Worm (Caenorhabditis elegans) whole organism, mixed stage, embryonic: Measurements from ENCODE around the gene F10G7.5.

ENCODE experiments used
- M03D4.4 ChIP-seq: sonication (generic microtip); optimal IDR thresholded peaks from 2 replicates; lab custom pipeline; 2017; ENCODE audit warnings: mild to moderate bottlenecking, missing genetic modification characterization, missing compliant biosample characterization
- bed-3 ChIP-seq: fragments of 200-800 bp; sonication (Bioruptor generic); optimal IDR thresholded peaks from 3 replicates; lab custom pipeline; 2018; ENCODE audit warnings: mild to moderate bottlenecking, missing genetic modification characterization, moderate library complexity, missing compliant biosample characterization
- ceh-39 ChIP-seq: fragments of 150-350 bp; optimal IDR thresholded peaks from 2 replicates; lab custom pipeline; 2014; ENCODE audit warnings: missing biosample characterization, missing genetic modification characterization
- ceh-43 ChIP-seq: fragments of 200-800 bp; sonication (Bioruptor generic); optimal IDR thresholded peaks from 2 replicates; lab custom pipeline; 2018; ENCODE audit warnings: mild to moderate bottlenecking, missing genetic modification characterization, moderate library complexity, missing compliant biosample characterization
- ceh-83 ChIP-seq: fragments of 200-800 bp; sonication (Bioruptor generic); optimal IDR thresholded peaks from 2 replicates; lab custom pipeline; 2018; ENCODE audit warnings: mild to moderate bottlenecking, missing genetic modification characterization, missing compliant biosample characterization
- ces-1 ChIP-seq: fragments of 150-350 bp; optimal IDR thresholded peaks from 2 replicates; lab custom pipeline; 2014; ENCODE audit warnings: missing biosample characterization, missing genetic modification reagents, missing genetic modification characterization
- cnd-1 ChIP-seq: fragments of 200-800 bp; sonication (Bioruptor generic); optimal IDR thresholded peaks from 2 replicates; lab custom pipeline; 2018; ENCODE audit warnings: mild to moderate bottlenecking, missing genetic modification characterization, missing compliant biosample characterization
- drap-1 ChIP-seq: fragments of 200-800 bp; sonication (Bioruptor generic); optimal IDR thresholded peaks from 3 replicates; lab custom pipeline; 2018; ENCODE audit warnings: mild to moderate bottlenecking, missing genetic modification characterization, missing compliant biosample characterization
- elt-1 ChIP-seq: sonication (generic microtip); optimal IDR thresholded peaks from 2 replicates; lab custom pipeline; 2017; ENCODE audit warnings: missing genetic modification characterization, mild to moderate bottlenecking, missing compliant biosample characterization, antibody characterized with exemption, moderate library complexity, borderline replicate concordance; ENCODE audit not compliant: insufficient read depth
- elt-3 ChIP-seq: fragments of 150-350 bp; optimal IDR thresholded peaks from 2 replicates; lab custom pipeline; 2014; ENCODE audit warnings: missing biosample characterization, missing genetic modification characterization
- flh-1 ChIP-seq: fragments of 200-800 bp; sonication (Bioruptor generic); optimal IDR thresholded peaks from 2 replicates; lab custom pipeline; 2018; ENCODE audit warnings: mild to moderate bottlenecking, missing genetic modification characterization, moderate library complexity, missing compliant biosample characterization
- ham-2 ChIP-seq: fragments of 200-800 bp; sonication (Bioruptor generic); optimal IDR thresholded peaks from 2 replicates; lab custom pipeline; 2018; ENCODE audit warnings: mild to moderate bottlenecking, missing genetic modification characterization, missing compliant biosample characterization
- hlh-1 ChIP-seq: fragments of 150-350 bp; optimal IDR thresholded peaks from 2 replicates; lab custom pipeline; 2014; ENCODE audit warnings: missing biosample characterization, missing genetic modification reagents, missing genetic modification characterization
- lin-13 ChIP-seq: fragments of 150-350 bp; optimal IDR thresholded peaks from 2 replicates; lab custom pipeline; 2014; ENCODE audit warnings: missing biosample characterization, missing genetic modification characterization
- lsy-2 ChIP-seq: fragments of 150-350 bp; optimal IDR thresholded peaks from 2 replicates; lab custom pipeline; 2014; ENCODE audit warnings: missing biosample characterization, missing genetic modification characterization
- mep-1 ChIP-seq: fragments of 150-350 bp; optimal IDR thresholded peaks from 2 replicates; lab custom pipeline; 2017; ENCODE audit warnings: missing biosample characterization, missing genetic modification reagents, missing genetic modification characterization, inconsistent platforms
- mls-2 ChIP-seq: sonication (generic microtip); optimal IDR thresholded peaks from 2 replicates; lab custom pipeline; 2016; ENCODE audit warnings: mild to moderate bottlenecking, missing genetic modification characterization, moderate library complexity, missing compliant biosample characterization
- nhr-12 ChIP-seq: fragments of 150-350 bp; optimal IDR thresholded peaks from 2 replicates; lab custom pipeline; 2014; ENCODE audit warnings: missing biosample characterization, missing genetic modification characterization
- nhr-2 ChIP-seq: fragments of 150-350 bp; optimal IDR thresholded peaks from 2 replicates; lab custom pipeline; 2014; ENCODE audit warnings: missing biosample characterization, missing genetic modification characterization
- nhr-237 ChIP-seq: fragments of 150-350 bp; optimal IDR thresholded peaks from 2 replicates; lab custom pipeline; 2014; ENCODE audit warnings: missing biosample characterization, missing genetic modification characterization
- pha-4 ChIP-seq: fragments of 150-350 bp; optimal IDR thresholded peaks from 2 replicates; lab custom pipeline; 2018; ENCODE audit warnings: missing biosample characterization, missing genetic modification reagents, missing genetic modification characterization
- sem-2 ChIP-seq: fragments of 200-800 bp; sonication (Bioruptor generic); optimal IDR thresholded peaks from 2 replicates; lab custom pipeline; 2018; ENCODE audit warnings: mild to moderate bottlenecking, missing genetic modification characterization, missing compliant biosample characterization
- sptf-1 ChIP-seq: sonication (generic microtip); optimal IDR thresholded peaks from 2 replicates; lab custom pipeline; 2017; ENCODE audit warnings: mild to moderate bottlenecking, missing genetic modification characterization, moderate library complexity, missing compliant biosample characterization
- unc-120 ChIP-seq: sonication (generic microtip); optimal IDR thresholded peaks from 2 replicates; lab custom pipeline; 2017; ENCODE audit warnings: missing genetic modification characterization, missing compliant biosample characterization; ENCODE audit not compliant: poor library complexity, severe bottlenecking
- zip-8 ChIP-seq: fragments of 150-350 bp; optimal IDR thresholded peaks from 2 replicates; lab custom pipeline; 2014; ENCODE audit warnings: missing biosample characterization, missing genetic modification characterization
- ztf-11 ChIP-seq: fragments of 150-350 bp; optimal IDR thresholded peaks from 2 replicates; lab custom pipeline; 2014; ENCODE audit warnings: missing biosample characterization, missing genetic modification characterization

Gene F10G7.5

ce11 chrII:4698266-4698771 lies 5.1 kb downstream of the F10G7.5 start, which contains the start of the genes rpn-5 and scc-1 (continued):
- TF ChIP-seq drap-1 (GFP tag; lab: Kevin White, UChicago) (no peak), flh-1 (GFP tag; lab: Kevin White, UChicago) (no peak), nhr-2 (tag; lab: Kevin White, UChicago) (no peak), pha-4 (tag; lab: Kevin White, UChicago) (peak; percentile 85), hlh-1 (tag; lab: Kevin White, UChicago) (peak; percentile 43), ztf-11 (tag; lab: Kevin White, UChicago) (no peak)

- TF ChIP-seq unc-120 (tag; lab: Kevin White, UChicago), result peak; percentile 68
- peak; percentile 60 for TF ChIP-seq nhr-237 (tag; lab: Kevin White, UChicago)
- peak; percentile 87 for TF ChIP-seq sptf-1 (tag; lab: Kevin White, UChicago)
- TF ChIP-seq mep-1 (tag; lab: Kevin White, UChicago), result peak; percentile 70
- TF ChIP-seq mls-2 (tag; lab: Kevin White, UChicago), result peak; percentile 77
- TF ChIP-seq ztf-11 (tag; lab: Kevin White, UChicago), result peak; percentile 29
- TF ChIP-seq lsy-2 (tag; lab: Kevin White, UChicago), result peak; percentile 67
- TF ChIP-seq ceh-43, result peak; percentile 66
- peak; percentile 57 for TF ChIP-seq M03D4.4 (tag; lab: Kevin White, UChicago)
- peak; percentile 12 for TF ChIP-seq lin-13 (tag; lab: Kevin White, UChicago)
- TF ChIP-seq elt-1 (tag; lab: Kevin White, UChicago), result peak; percentile 6
- peak; percentile 48 for TF ChIP-seq cnd-1 (tag; lab: Kevin White, UChicago)
- peak; percentile 6 for TF ChIP-seq hlh-1 (tag; lab: Kevin White, UChicago)
- TF ChIP-seq ces-1 (GFP tag; lab: Kevin White, UChicago), result peak; percentile 48
- TF ChIP-seq drap-1 (GFP tag; lab: Kevin White, UChicago), result peak; percentile 68
- peak; percentile 48 for TF ChIP-seq ham-2 (GFP tag; lab: Kevin White, UChicago)
Measured at ce11 chrII:4701482-4702119, 8.4 kb downstream of the F10G7.5 start, which contains the start of gene unc-85. unc-85 (plus strand) TSS chrII:4702069.

ce11 chrII:4703011-4703410 lies 9.8 kb downstream of the F10G7.5 start:
- no peak for TF ChIP-seq ceh-83

- TF ChIP-seq lsy-2 (tag; lab: Kevin White, UChicago) (peak; percentile 95), sem-2 (GFP tag; lab: Kevin White, UChicago) (no peak), drap-1 (GFP tag; lab: Kevin White, UChicago) (no peak), ces-1 (GFP tag; lab: Kevin White, UChicago) (no peak), mep-1 (tag; lab: Kevin White, UChicago) (peak; percentile 8), pha-4 (tag; lab: Kevin White, UChicago) (peak; percentile 57), lin-13 (tag; lab: Kevin White, UChicago) (peak; percentile 20), cnd-1 (tag; lab: Kevin White, UChicago) (no peak)
Measured at ce11 chrII:4706359-4706871, 13.2 kb downstream of the F10G7.5 start, which contains the start of the genes F10G7.9 and tsn-1. F10G7.9 (minus strand) TSS chrII:4706485. tsn-1 (plus strand) TSS chrII:4706821.

ce11 chrII:4710120-4710519 lies 16.9 kb downstream of the F10G7.5 start, which contains the start of gene tag-151:
tag-151 (plus strand) TSS chrII:4710277.
- TF ChIP-seq ceh-83 (no peak), nhr-237 (tag; lab: Kevin White, UChicago) (no peak), ham-2 (GFP tag; lab: Kevin White, UChicago) (no peak), nhr-12 (tag; lab: Kevin White, UChicago) (no peak), sptf-1 (tag; lab: Kevin White, UChicago) (no peak), sem-2 (GFP tag; lab: Kevin White, UChicago) (no peak), lsy-2 (tag; lab: Kevin White, UChicago) (no peak)

ce11 chrII:4710813-4711212 lies 17.6 kb downstream of the F10G7.5 start:
- TF ChIP-seq zip-8 (tag; lab: Kevin White, UChicago), result no peak
- TF ChIP-seq unc-120 (tag; lab: Kevin White, UChicago), result no peak
- TF ChIP-seq nhr-237 (tag; lab: Kevin White, UChicago), result no peak
- no peak for TF ChIP-seq elt-3
- no peak for TF ChIP-seq M03D4.4 (tag; lab: Kevin White, UChicago)
- no peak for TF ChIP-seq bed-3 (GFP tag; lab: Kevin White, UChicago)
- TF ChIP-seq ceh-39 (tag; lab: Kevin White, UChicago), result no peak
- no peak for TF ChIP-seq ztf-11 (tag; lab: Kevin White, UChicago)
